Fruit fly (Drosophila melanogaster): Measurements from ENCODE around the gene CG42876.

dm6 chr2L:15853826-15854225 is 41.9 kb upstream of the CG42876 start, which contains the start of gene Tektin-A:
- TF ChIP-seq CG12768 (GFP tag; optimal IDR thresholded peaks at IDR 0.05), result no peak
- TF ChIP-seq CG5204 (GFP tag; optimal IDR thresholded peaks at IDR 0.05), result no peak
- TF ChIP-seq Hr96 (GFP tag; optimal IDR thresholded peaks at IDR 0.05), result no peak
- no peak for TF ChIP-seq CG11617 (GFP tag; optimal IDR thresholded peaks at IDR 0.05)
- TF ChIP-seq cnc (optimal IDR thresholded peaks at IDR 0.05), result no peak
- TF ChIP-seq CG33017 (tag; optimal IDR thresholded peaks at IDR 0.05), result no peak
- TF ChIP-seq Clk (GFP tag; optimal IDR thresholded peaks at IDR 0.05), result no peak
- TF ChIP-seq Crg-1 (GFP tag; optimal IDR thresholded peaks at IDR 0.05), result no peak
- no peak for TF ChIP-seq ovo (GFP tag; optimal IDR thresholded peaks at IDR 0.05)
- no peak for TF ChIP-seq kay (GFP tag; ENCODE audit: borderline replicate concordance)
